Worm (Caenorhabditis elegans): ENCODE results near the gene C56E6.4.

- TF ChIP-seq nhr-11 (tag; optimal IDR thresholded peaks at IDR 0.05) = no peak
- TF ChIP-seq dve-1 (tag; optimal IDR thresholded peaks at IDR 0.05) = no peak
Measured at ce11 chrII:6493709-6494326, 34.7 kb downstream of the C56E6.4 start.
